Fruit fly (Drosophila melanogaster): Measurements from ENCODE around the gene Leash.

DNA sequence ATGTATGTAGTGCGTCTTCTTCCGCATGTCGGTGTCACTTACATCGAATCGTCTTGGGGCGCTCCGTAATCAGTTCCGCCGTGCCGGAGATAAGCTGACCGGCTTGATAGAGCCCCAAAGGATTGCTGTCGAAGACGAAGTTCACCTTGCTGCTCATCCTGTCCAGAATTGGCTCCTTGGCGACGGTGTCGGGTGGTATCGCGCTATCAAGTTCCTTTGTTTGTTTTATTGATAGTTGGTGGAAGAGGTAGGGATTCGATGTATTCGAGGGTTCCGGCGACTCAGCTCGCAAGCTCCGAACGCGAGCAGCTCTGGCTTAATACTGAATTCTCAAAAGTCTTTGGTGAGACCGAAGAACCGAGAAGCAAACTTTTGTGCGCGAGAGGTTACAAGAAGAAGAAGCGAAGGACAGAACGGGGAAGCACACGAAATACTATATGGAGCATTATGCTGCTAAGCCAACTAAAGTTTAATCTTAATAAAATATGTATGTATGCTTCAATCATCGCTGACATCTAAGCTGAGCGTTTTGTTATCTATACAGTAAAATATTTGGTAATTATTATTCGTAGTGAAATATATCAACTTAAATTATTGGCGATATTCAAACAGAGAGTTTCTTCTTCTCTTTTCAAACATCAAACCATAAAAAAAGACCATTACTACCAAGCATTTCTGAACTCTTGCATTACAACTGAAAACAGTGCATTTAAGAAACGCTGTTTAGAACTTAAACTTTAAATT, 490 bp upstream of the Leash start, which contains the start of gene CG14696:
- TF ChIP-seq CTCF (optimal IDR thresholded peaks at IDR 0.05) = no peak
- TF ChIP-seq CG8478 (optimal IDR thresholded peaks at IDR 0.05) = no peak
